Fruit fly (Drosophila melanogaster) whole organism, wandering third instar larva: ENCODE results near the gene bun.

ENCODE experiments used
- Abd-B ChIP-seq: fragments of >200 bp; optimal IDR thresholded peaks from 2 replicates; lab custom pipeline; 2017; ENCODE audit warnings: missing biosample characterization, missing genetic modification characterization
- Mio ChIP-seq: sonication (Bioruptor generic); optimal IDR thresholded peaks from 2 replicates; lab custom pipeline; 2016; ENCODE audit warnings: missing biosample characterization, missing genetic modification characterization
- h ChIP-seq: fragments of 200-800 bp; sonication (Bioruptor generic); optimal IDR thresholded peaks from 3 replicates; lab custom pipeline; 2016; ENCODE audit warnings: missing biosample characterization, mild to moderate bottlenecking, missing genetic modification characterization
- jim ChIP-seq: fragments of 175-275, 200-325 bp; sonication (Bioruptor generic); optimal IDR thresholded peaks from 2 replicates; lab custom pipeline; 2016; ENCODE audit warnings: missing biosample characterization, mild to moderate bottlenecking, missing genetic modification characterization

- no peak for TF ChIP-seq h
- TF ChIP-seq Mio (GFP tag; lab: Kevin White, UChicago): no peak
- TF ChIP-seq Abd-B (GFP tag; lab: Kevin White, UChicago): no peak
- no peak for TF ChIP-seq jim (GFP tag; lab: Kevin White, UChicago)
These were observed 931 bp downstream of the bun start for dm6 chr2L:12545335-12546025.
